Comparison of ENCODE assay signal across 2 fruit fly cellular contexts in the genomic region with DNA sequence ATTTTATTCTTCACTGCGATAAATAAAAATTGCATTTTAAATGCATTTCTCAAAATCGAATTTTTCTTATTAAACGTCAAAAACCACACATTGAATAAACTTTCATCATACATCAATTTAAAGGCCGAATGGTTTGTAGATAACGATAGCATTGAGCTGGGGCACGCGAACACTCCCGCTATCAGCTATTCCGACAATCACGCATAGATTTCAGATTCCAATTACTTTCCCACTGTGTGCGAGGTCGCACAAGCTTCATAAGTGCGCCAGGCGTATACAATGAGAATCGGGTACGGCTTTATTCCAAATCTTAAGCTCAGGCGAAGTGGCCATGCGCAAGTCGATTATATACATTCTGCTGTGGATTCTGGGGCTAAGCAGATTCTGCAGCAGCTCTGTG.
TF ChIP-seq lines count a peak whose summit lies in the region.

A gene (plus strand): TSS at position 223 of the 400 bp plus-strand sequence.

- no peak for TF ChIP-seq CTCF in whole organism, embryonic (GFP tag; optimal IDR thresholded peaks at IDR 0.05; lab: Kevin White, UChicago)

TF ChIP-seq in whole organism, embryonic, 481 proteins besides CTCF, POLR2A, EP300 and RAD21:
- TF ChIP-seq grn (GFP tag; optimal IDR thresholded peaks at IDR 0.05; lab: Kevin White, UChicago) (peak; percentile 59), Deaf1 (tag; optimal IDR thresholded peaks at IDR 0.05; lab: Kevin White, UChicago) (no peak), CG10543 (GFP tag; optimal IDR thresholded peaks at IDR 0.05; lab: Kevin White, UChicago) (peak; percentile 23), HmgZ (tag; optimal IDR thresholded peaks at IDR 0.05; lab: Kevin White, UChicago) (peak; percentile 1), Hey (tag; optimal IDR thresholded peaks at IDR 0.05; lab: Kevin White, UChicago) (peak; percentile 24), ro (GFP tag; IDR thresholded peaks at IDR 0.05; lab: Robert Waterston, UW) (no peak), Atf-2 (GFP tag; optimal IDR thresholded peaks at IDR 0.05; lab: Kevin White, UChicago) (no peak), CkIIα-i1 (GFP tag; IDR thresholded peaks at IDR 0.05; lab: Robert Waterston, UW) (no peak), mirr (GFP tag; optimal IDR thresholded peaks at IDR 0.05; lab: Kevin White, UChicago) (peak; percentile 65), Pdp1 (GFP tag; optimal IDR thresholded peaks at IDR 0.05; lab: Kevin White, UChicago) (peak in 1 of 2 experiments; percentile 8), ftz-f1 (GFP tag; optimal IDR thresholded peaks at IDR 0.05; lab: Kevin White, UChicago) (peak; percentile 77), sug (tag; optimal IDR thresholded peaks at IDR 0.05; lab: Kevin White, UChicago) (peak; percentile 76), CG34376 (GFP tag; optimal IDR thresholded peaks at IDR 0.05; lab: Kevin White, UChicago) (peak; percentile 23), dysf (GFP tag; IDR thresholded peaks at IDR 0.05; lab: Robert Waterston, UW) (peak; percentile 12; the same call in 1 of the 3 replicates), cwo (GFP tag; optimal IDR thresholded peaks at IDR 0.05; lab: Kevin White, UChicago) (peak; percentile 25), CG2199 (GFP tag; IDR thresholded peaks at IDR 0.05; lab: Robert Waterston, UW) (peak; percentile 39; the same call in 1 of the 3 replicates), exex (tag; optimal IDR thresholded peaks at IDR 0.05; lab: Kevin White, UChicago) (peak; percentile 81)

TF ChIP-seq in whole organism, wandering third instar larva, 38 proteins besides CTCF, POLR2A, EP300 and RAD21:
- TF ChIP-seq psq (GFP tag; optimal IDR thresholded peaks at IDR 0.05; lab: Kevin White, UChicago) (no peak), h (GFP tag; optimal IDR thresholded peaks at IDR 0.05; lab: Kevin White, UChicago) (peak; percentile 51), Jra (GFP tag; optimal IDR thresholded peaks at IDR 0.05; lab: Kevin White, UChicago) (no peak), lola (GFP tag; optimal IDR thresholded peaks at IDR 0.05; lab: Kevin White, UChicago) (no peak), Hr78 (GFP tag; optimal IDR thresholded peaks at IDR 0.05; lab: Kevin White, UChicago) (no peak), Abd-B (GFP tag; optimal IDR thresholded peaks at IDR 0.05; lab: Kevin White, UChicago) (no peak)
